Worm (Caenorhabditis elegans) whole organism, early embryonic: ENCODE measurements around the gene skr-7.

Experiments
- B0310.2 ChIP-seq: sonication (generic microtip); optimal IDR thresholded peaks from 2 replicates; lab custom pipeline; 2016; ENCODE audit warnings: mild to moderate bottlenecking, missing genetic modification characterization, missing compliant biosample characterization
- F13C5.2 ChIP-seq: sonication (generic microtip); optimal IDR thresholded peaks from 2 replicates; lab custom pipeline; 2017; ENCODE audit warnings: mild to moderate bottlenecking, missing genetic modification characterization, inconsistent platforms, missing compliant biosample characterization
- aly-1 ChIP-seq: sonication (generic microtip); optimal IDR thresholded peaks from 2 replicates; lab custom pipeline; 2016; ENCODE audit warnings: missing genetic modification characterization, missing compliant biosample characterization
- ama-1 ChIP-seq: fragments of 150-350 bp; optimal IDR thresholded peaks from 2 replicates; lab custom pipeline; 2014
- ceh-13 ChIP-seq: fragments of 200-800 bp; sonication (Bioruptor generic); optimal IDR thresholded peaks from 2 replicates; lab custom pipeline; 2018; ENCODE audit warnings: mild to moderate bottlenecking, missing genetic modification characterization, missing compliant biosample characterization
- ceh-36 ChIP-seq: sonication (generic microtip); optimal IDR thresholded peaks from 2 replicates; lab custom pipeline; 2016; ENCODE audit warnings: missing genetic modification characterization, inconsistent platforms, missing compliant biosample characterization
- ets-7 ChIP-seq: sonication (generic microtip); optimal IDR thresholded peaks from 2 replicates; lab custom pipeline; 2016; ENCODE audit warnings: missing genotype, missing genetic modification characterization, missing compliant biosample characterization
- flt-1 ChIP-seq: fragments of 200-800 bp; sonication (Bioruptor generic); IDR thresholded peaks from 2 replicates; pipeline ENCODE4 v1.3.6; 2022; ENCODE audit warnings: missing genetic modification characterization, missing compliant biosample characterization
- hmbx-1 ChIP-seq: sonication (generic microtip); optimal IDR thresholded peaks from 2 replicates; lab custom pipeline; 2016; ENCODE audit warnings: mild to moderate bottlenecking, missing genetic modification characterization, missing compliant biosample characterization
- hmg-4 ChIP-seq: fragments of 200-800 bp; sonication (Bioruptor generic); optimal IDR thresholded peaks from 2 replicates; lab custom pipeline; 2018; ENCODE audit warnings: mild to moderate bottlenecking, missing genetic modification characterization, missing compliant biosample characterization
- hnd-1 ChIP-seq: sonication (generic microtip); optimal IDR thresholded peaks from 2 replicates; lab custom pipeline; 2016; ENCODE audit warnings: missing genetic modification characterization, missing compliant biosample characterization
- pes-1 ChIP-seq: fragments of 200-800 bp; sonication (Bioruptor generic); IDR thresholded peaks from 2 replicates; pipeline ENCODE4 v1.3.6; 2022; ENCODE audit warnings: missing genetic modification reagents, missing genetic modification characterization, missing compliant biosample characterization
- scrt-1 ChIP-seq: fragments of 200-800 bp; sonication (Bioruptor generic); IDR thresholded peaks from 2 replicates; pipeline ENCODE4 v1.3.6; 2022; ENCODE audit warnings: missing genetic modification characterization, missing compliant biosample characterization
- sea-1 ChIP-seq: fragments of 200-800 bp; sonication (Bioruptor generic); conservative IDR thresholded peaks from 2 replicates; pipeline ENCODE4 v1.3.6; 2022; ENCODE audit warnings: missing genetic modification characterization, missing compliant biosample characterization
- tbx-11 ChIP-seq: fragments of 200-800 bp; sonication (Bioruptor generic); IDR thresholded peaks from 2 replicates; pipeline ENCODE4 v1.3.6; 2022; ENCODE audit warnings: missing genetic modification characterization, missing compliant biosample characterization
- tbx-37 ChIP-seq: fragments of 200-800 bp; sonication (Bioruptor generic); conservative IDR thresholded peaks from 2 replicates; pipeline ENCODE4 v1.3.6; 2022; ENCODE audit warnings: missing genetic modification reagents, missing genetic modification characterization, missing compliant biosample characterization
- tra-4 ChIP-seq: sonication (generic microtip); optimal IDR thresholded peaks from 2 replicates; lab custom pipeline; 2017; ENCODE audit warnings: missing genetic modification characterization, missing compliant biosample characterization

The skr-7 gene

ce11 chrV:4386173-4386572 lies 36.1 kb upstream of the skr-7 start, which contains the start of gene F13A2.10:
Gene F13A2.10, minus strand, starts transcription at chrV:4386273.
- TF ChIP-seq scrt-1 (GFP tag; lab: Robert Waterston, UW), result no peak
- no peak for TF ChIP-seq flt-1 (GFP tag; lab: Robert Waterston, UW)
- TF ChIP-seq ama-1 (lab: Kevin White, UChicago), result no peak
- no peak for TF ChIP-seq ceh-36 (tag; lab: Kevin White, UChicago)
- TF ChIP-seq hnd-1 (tag; lab: Kevin White, UChicago), result no peak
- no peak for TF ChIP-seq tra-4
- TF ChIP-seq tbx-11 (GFP tag; lab: Robert Waterston, UW), result no peak

DNA sequence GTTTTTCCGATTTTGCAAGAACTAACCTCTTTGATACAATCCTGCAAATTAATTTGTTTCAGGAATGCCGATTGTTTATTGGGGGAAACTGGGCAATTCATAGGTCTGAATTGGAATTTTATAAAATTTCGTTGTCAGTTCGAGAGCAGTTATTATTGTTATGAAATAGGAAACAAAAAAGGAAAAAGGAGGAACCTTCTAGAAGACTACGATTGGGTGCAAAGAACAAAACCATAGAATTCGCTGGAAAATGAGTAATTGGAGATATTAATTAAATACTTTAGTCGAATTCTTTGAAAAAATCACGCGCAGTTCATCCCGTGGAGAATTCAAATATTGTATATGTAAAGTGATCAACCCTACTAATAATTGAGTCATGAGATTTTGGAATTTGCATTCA lies 34.8 kb upstream of the skr-7 start, which contains the start of gene F13A2.9:
TSS of gene F13A2.9 (minus strand) at position 101 of the 400 bp plus-strand sequence.
- TF ChIP-seq tbx-37 (GFP tag; lab: Robert Waterston, UW) (no peak), B0310.2 (tag; lab: Kevin White, UChicago) (no peak), ets-7 (no peak), ceh-36 (tag; lab: Kevin White, UChicago) (no peak), aly-1 (tag; lab: Kevin White, UChicago) (no peak), F13C5.2 (tag; lab: Kevin White, UChicago) (no peak), ama-1 (lab: Kevin White, UChicago) (no peak), flt-1 (GFP tag; lab: Robert Waterston, UW) (no peak), hnd-1 (tag; lab: Kevin White, UChicago) (no peak), ceh-13 (no peak), hmg-4 (GFP tag; lab: Kevin White, UChicago) (no peak), tbx-11 (GFP tag; lab: Robert Waterston, UW) (no peak), scrt-1 (GFP tag; lab: Robert Waterston, UW) (no peak), tra-4 (no peak), hmbx-1 (tag; lab: Kevin White, UChicago) (no peak), pes-1 (GFP tag; lab: Robert Waterston, UW) (no peak), sea-1 (GFP tag; lab: Robert Waterston, UW) (no peak)

- no peak for TF ChIP-seq aly-1 (tag; lab: Kevin White, UChicago)
Observed at ce11 chrV:4387916-4388315, 34.3 kb upstream of the skr-7 start.

DNA sequence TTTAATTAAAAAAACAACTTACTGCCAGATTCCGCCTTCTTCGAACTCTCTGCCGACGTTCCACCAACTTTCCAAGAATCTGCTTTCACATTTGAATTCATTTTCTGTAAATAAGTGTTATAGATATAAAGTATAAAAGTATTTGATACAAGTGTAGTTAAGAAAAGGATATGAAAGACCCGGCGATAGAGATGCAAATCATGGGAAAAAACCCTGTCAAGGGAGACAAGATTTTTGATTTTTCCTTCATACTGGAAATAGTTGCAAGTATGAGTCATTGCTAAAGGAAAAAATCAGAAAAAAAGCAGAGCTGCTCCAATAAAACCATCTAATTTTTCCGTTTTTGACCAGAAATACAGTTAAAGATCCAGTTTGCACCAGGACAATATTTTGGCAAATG lies 26.0 kb upstream of the skr-7 start, which contains the start of gene F13A2.3:
TSS of gene F13A2.3 (minus strand) at position 101 of the 400 bp plus-strand sequence.
- no peak for TF ChIP-seq ama-1 (lab: Kevin White, UChicago)
- no peak for TF ChIP-seq tra-4
- TF ChIP-seq sea-1 (GFP tag; lab: Robert Waterston, UW), result no peak
- TF ChIP-seq F13C5.2 (tag; lab: Kevin White, UChicago), result no peak
- no peak for TF ChIP-seq scrt-1 (GFP tag; lab: Robert Waterston, UW)

- TF ChIP-seq scrt-1 (GFP tag; lab: Robert Waterston, UW) (no peak), sea-1 (GFP tag; lab: Robert Waterston, UW) (no peak), ama-1 (lab: Kevin White, UChicago) (no peak), aly-1 (tag; lab: Kevin White, UChicago) (no peak), hmg-4 (GFP tag; lab: Kevin White, UChicago) (no peak), B0310.2 (tag; lab: Kevin White, UChicago) (no peak), tra-4 (no peak), tbx-11 (GFP tag; lab: Robert Waterston, UW) (no peak), tbx-37 (GFP tag; lab: Robert Waterston, UW) (no peak), ceh-13 (no peak), hmbx-1 (tag; lab: Kevin White, UChicago) (no peak), ceh-36 (tag; lab: Kevin White, UChicago) (no peak), ets-7 (no peak), pes-1 (GFP tag; lab: Robert Waterston, UW) (no peak), flt-1 (GFP tag; lab: Robert Waterston, UW) (no peak), F13C5.2 (tag; lab: Kevin White, UChicago) (no peak), hnd-1 (tag; lab: Kevin White, UChicago) (no peak)
Observed at ce11 chrV:4398127-4398526, 24.1 kb upstream of the skr-7 start.

DNA sequence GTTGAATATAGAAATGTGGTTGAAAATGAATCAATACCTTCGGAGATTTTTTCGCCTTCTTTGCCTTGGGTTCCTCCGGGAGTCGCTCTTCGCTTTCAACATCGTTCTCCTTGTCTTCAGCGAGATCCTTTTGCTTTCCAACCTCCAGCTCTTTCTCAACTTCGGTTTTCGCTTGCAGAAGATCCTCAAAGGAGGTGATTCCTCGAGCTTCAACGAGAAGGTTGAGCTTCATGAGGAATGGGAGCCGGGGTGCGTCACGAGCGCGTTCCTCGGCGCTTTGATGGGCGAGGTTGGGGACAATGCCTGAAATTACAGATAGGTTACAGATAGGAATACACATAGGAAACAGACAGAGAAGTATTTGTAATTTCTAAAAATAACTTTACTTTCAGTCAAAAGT lies 23.3 kb upstream of the skr-7 start:
- TF ChIP-seq tbx-11 (GFP tag; lab: Robert Waterston, UW), result no peak
- no peak for TF ChIP-seq flt-1 (GFP tag; lab: Robert Waterston, UW)
- TF ChIP-seq aly-1 (tag; lab: Kevin White, UChicago), result no peak
- no peak for TF ChIP-seq ets-7
- TF ChIP-seq pes-1 (GFP tag; lab: Robert Waterston, UW), result no peak
- no peak for TF ChIP-seq hmg-4 (GFP tag; lab: Kevin White, UChicago)
- no peak for TF ChIP-seq tra-4
- no peak for TF ChIP-seq hnd-1 (tag; lab: Kevin White, UChicago)
- no peak for TF ChIP-seq ama-1 (lab: Kevin White, UChicago)
- no peak for TF ChIP-seq F13C5.2 (tag; lab: Kevin White, UChicago)
- no peak for TF ChIP-seq hmbx-1 (tag; lab: Kevin White, UChicago)
- no peak for TF ChIP-seq B0310.2 (tag; lab: Kevin White, UChicago)
- TF ChIP-seq ceh-13, result no peak
- TF ChIP-seq sea-1 (GFP tag; lab: Robert Waterston, UW), result no peak
- no peak for TF ChIP-seq scrt-1 (GFP tag; lab: Robert Waterston, UW)
- TF ChIP-seq tbx-37 (GFP tag; lab: Robert Waterston, UW), result no peak

- TF ChIP-seq ama-1 (lab: Kevin White, UChicago) (no peak), tbx-11 (GFP tag; lab: Robert Waterston, UW) (no peak), tbx-37 (GFP tag; lab: Robert Waterston, UW) (no peak), ceh-36 (tag; lab: Kevin White, UChicago) (no peak), pes-1 (GFP tag; lab: Robert Waterston, UW) (no peak), hmbx-1 (tag; lab: Kevin White, UChicago) (no peak), ets-7 (no peak), sea-1 (GFP tag; lab: Robert Waterston, UW) (no peak), scrt-1 (GFP tag; lab: Robert Waterston, UW) (no peak), hnd-1 (tag; lab: Kevin White, UChicago) (no peak), hmg-4 (GFP tag; lab: Kevin White, UChicago) (no peak), flt-1 (GFP tag; lab: Robert Waterston, UW) (no peak), B0310.2 (tag; lab: Kevin White, UChicago) (no peak), tra-4 (no peak), ceh-13 (no peak), aly-1 (tag; lab: Kevin White, UChicago) (no peak), F13C5.2 (tag; lab: Kevin White, UChicago) (no peak)
Observed at ce11 chrV:4400118-4400517, 22.1 kb upstream of the skr-7 start, which contains the start of gene F13A2.4. Gene F13A2.4, minus strand, starts transcription at chrV:4400218.
